Worm (Caenorhabditis elegans) whole organism, L1 larva: Measurements from ENCODE around the gene fbxb-99.

Experiments
- dpl-1 ChIP-seq, 3 experiments: fragments of 150-350 bp in 2 of 3; sonication (generic microtip) in 1 of 3; optimal IDR thresholded peaks; 2 replicates each; lab custom pipeline; 2014 to 2017; ENCODE audit warnings: missing biosample characterization in 3 of 3, missing genetic modification characterization in 3 of 3, missing genetic modification reagents in 3 of 3
- fkh-4 ChIP-seq: sonication (generic microtip); optimal IDR thresholded peaks from 2 replicates; lab custom pipeline; 2016; ENCODE audit warnings: missing compliant biosample characterization, missing genetic modification characterization, borderline replicate concordance
- jun-1 ChIP-seq: fragments of 150-350 bp; optimal IDR thresholded peaks from 2 replicates; lab custom pipeline; 2014; ENCODE audit warnings: missing biosample characterization, missing genetic modification reagents, missing genetic modification characterization

DNA sequence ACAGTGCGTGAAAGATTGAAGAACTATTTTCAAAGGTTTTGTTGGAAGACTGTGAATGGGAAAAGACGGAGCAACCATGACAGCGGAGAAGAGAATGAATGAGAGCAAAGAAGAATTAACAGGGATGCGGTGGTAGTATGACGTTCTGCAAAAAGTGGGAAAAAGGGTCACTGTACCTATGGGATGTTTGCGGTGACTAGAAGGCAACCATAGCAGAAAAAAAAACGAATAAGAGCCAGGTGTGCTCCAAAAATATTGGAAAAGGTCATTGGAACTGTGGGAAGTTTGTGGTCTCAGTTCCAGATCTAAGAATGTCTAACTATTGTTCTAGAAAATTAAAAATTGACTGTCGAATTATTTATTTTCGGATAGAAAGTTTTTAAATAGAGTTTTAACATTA is 44.5 kb downstream of the fbxb-99 start, which contains the start of gene fbxb-90:
- TF ChIP-seq fkh-4 (tag; lab: Kevin White, UChicago) (no peak), dpl-1 (GFP tag; optimal IDR thresholded peaks at IDR 0.05; lab: Kevin White, UChicago) (no peak), jun-1 (tag; lab: Kevin White, UChicago) (no peak)
